Worm (Caenorhabditis elegans): ENCODE results near the gene C28H8.2.

Gene C28H8.2

ce11 chrIII:5967640-5968039 lies 47.5 kb downstream of the C28H8.2 start:
- TF ChIP-seq pag-3 (tag; optimal IDR thresholded peaks at IDR 0.05; ENCODE audit: borderline replicate concordance, insufficient read depth) = no peak
- TF ChIP-seq egl-27 (tag; optimal IDR thresholded peaks at IDR 0.05) = no peak
- TF ChIP-seq fos-1 (tag; optimal IDR thresholded peaks at IDR 0.05) = no peak
